Fruit fly (Drosophila melanogaster): ENCODE results near the gene betaCOP.
A peak's percentile ranks its signal among the peaks of the same experiment; 100 is the strongest.

Gene betaCOP

DNA sequence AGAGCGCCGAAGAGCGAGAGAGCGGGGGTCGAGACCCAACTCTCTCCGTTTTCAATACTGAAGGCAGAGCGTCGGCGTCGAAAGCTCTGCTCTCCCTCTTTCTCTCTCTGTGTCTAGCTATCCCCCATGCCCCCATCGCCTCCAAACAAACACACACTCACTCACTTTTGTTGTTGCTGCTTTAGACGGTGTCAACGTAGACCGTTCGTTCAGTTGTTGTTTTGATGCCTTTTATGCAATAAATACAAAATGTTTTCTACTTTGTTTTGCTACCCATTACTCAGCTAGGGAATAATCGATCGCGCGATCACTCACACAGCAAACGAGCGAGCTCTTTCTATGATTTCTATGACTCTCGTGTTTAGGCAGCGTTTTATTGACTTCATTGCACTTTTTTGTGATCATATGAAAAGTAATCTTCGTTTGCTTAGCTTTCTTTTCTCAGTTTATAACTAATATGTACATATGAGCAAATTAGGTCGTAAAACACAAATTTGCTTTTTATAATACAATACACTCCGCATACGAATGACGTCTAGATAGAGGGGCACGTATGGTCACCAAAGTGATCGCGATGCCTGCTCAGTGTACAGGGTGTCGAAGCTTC, 19.7 kb upstream of the betaCOP start (continued):
- TF ChIP-seq CG43689 (GFP tag; IDR thresholded peaks at IDR 0.05) (no peak), H2.0 (GFP tag; IDR thresholded peaks at IDR 0.05) (no peak), HLH54F (GFP tag; optimal IDR thresholded peaks at IDR 0.05) (peak; percentile 22), Xrp1 (GFP tag; IDR thresholded peaks at IDR 0.05) (no peak), chinmo (GFP tag; IDR thresholded peaks at IDR 0.05; ENCODE audit: partially characterized antibody) (no peak; the same call in 2 of the 4 replicates), exex (tag; optimal IDR thresholded peaks at IDR 0.05) (no peak), sna (GFP tag; IDR thresholded peaks at IDR 0.05; ENCODE audit: partially characterized antibody) (peak; percentile 46; the same call in 1 of the 2 replicates), CG14860 (GFP tag; IDR thresholded peaks at IDR 0.05; ENCODE audit: partially characterized antibody) (no peak), eve (GFP tag; optimal IDR thresholded peaks at IDR 0.05) (peak in 1 of 2 experiments; percentile 87), CG4730 (GFP tag; IDR thresholded peaks at IDR 0.05) (no peak), gem (tag; optimal IDR thresholded peaks at IDR 0.05) (peak; percentile 59), kah (GFP tag; optimal IDR thresholded peaks at IDR 0.05) (no peak), CG7745 (tag; optimal IDR thresholded peaks at IDR 0.05) (no peak), tx (GFP tag; optimal IDR thresholded peaks at IDR 0.05) (no peak), Tbp (GFP tag; optimal IDR thresholded peaks at IDR 0.05) (no peak), prd (optimal IDR thresholded peaks at IDR 0.05) (no peak), prd (GFP tag; IDR thresholded peaks at IDR 0.05) (no peak; the same call in 2 of the 3 replicates), H15 (GFP tag; IDR thresholded peaks at IDR 0.05) (no peak), CG31365 (tag; optimal IDR thresholded peaks at IDR 0.05) (no peak), sens (GFP tag) (peak; percentile 72), Gug (GFP tag; IDR thresholded peaks at IDR 0.05) (0 out of 4 replicates have a peak, but pooled peaks have one; percentile 9), gt (GFP tag; IDR thresholded peaks at IDR 0.05) (no peak), Ptx1 (GFP tag; IDR thresholded peaks at IDR 0.05) (peak; percentile 6; the same call in 1 of the 2 replicates), Atf-2 (GFP tag; optimal IDR thresholded peaks at IDR 0.05) (no peak), Poxn (GFP tag; IDR thresholded peaks at IDR 0.05) (no peak), knrl (GFP tag; IDR thresholded peaks at IDR 0.05; ENCODE audit: partially characterized antibody) (no peak), CG15011 (GFP tag; optimal IDR thresholded peaks at IDR 0.05) (no peak), gce (GFP tag; IDR thresholded peaks at IDR 0.05) (peak; percentile 51; the same call in 1 of the 3 replicates), tup (GFP tag; optimal IDR thresholded peaks at IDR 0.05) (no peak), twi (tag; optimal IDR thresholded peaks at IDR 0.05) (no peak), CG3065 (GFP tag; optimal IDR thresholded peaks at IDR 0.05) (no peak), salm (tag; optimal IDR thresholded peaks at IDR 0.05) (no peak), CG1832 (GFP tag; optimal IDR thresholded peaks at IDR 0.05) (no peak), Asciz (GFP tag; optimal IDR thresholded peaks at IDR 0.05) (peak; percentile 6), CG4617 (GFP tag; optimal IDR thresholded peaks at IDR 0.05; ENCODE audit: borderline replicate concordance) (no peak), gro (GFP tag; optimal IDR thresholded peaks at IDR 0.05) (no peak), ase (GFP tag; IDR thresholded peaks at IDR 0.05) (no peak), CG4820 (GFP tag; optimal IDR thresholded peaks at IDR 0.05) (no peak), Awh (GFP tag; IDR thresholded peaks at IDR 0.05) (no peak), CG15601 (tag; optimal IDR thresholded peaks at IDR 0.05) (no peak), jigr1 (GFP tag; IDR thresholded peaks at IDR 0.05) (no peak), lbe (GFP tag; optimal IDR thresholded peaks at IDR 0.05) (no peak), grn (GFP tag; optimal IDR thresholded peaks at IDR 0.05) (no peak), schlank (tag; optimal IDR thresholded peaks at IDR 0.05) (no peak), CG11723 (GFP tag; optimal IDR thresholded peaks at IDR 0.05) (no peak), ham (GFP tag; IDR thresholded peaks at IDR 0.05) (no peak), ranshi (GFP tag; IDR thresholded peaks at IDR 0.05) (no peak), insv (GFP tag; optimal IDR thresholded peaks at IDR 0.05) (no peak), CG11093 (GFP tag; IDR thresholded peaks at IDR 0.05) (no peak), CG10274 (GFP tag; optimal IDR thresholded peaks at IDR 0.05) (no peak), CG11085 (GFP tag; IDR thresholded peaks at IDR 0.05) (no peak)
